Worm (Caenorhabditis elegans): Measurements from ENCODE around the gene ZC250.2.
A peak's percentile ranks its signal among the peaks of the same experiment; 100 is the strongest.

Gene ZC250.2

ce11 chrV:5844349-5844760, 52.2 kb downstream of the ZC250.2 start (continued):
- TF ChIP-seq lin-29 (GFP tag; IDR thresholded peaks at IDR 0.05) (peak; percentile 66; the same call in 1 of the 2 replicates), nhr-237 (tag; optimal IDR thresholded peaks at IDR 0.05) (no peak), lsy-2 (tag; optimal IDR thresholded peaks at IDR 0.05) (peak in 1 of 2 experiments; percentile 63), cey-2 (tag; optimal IDR thresholded peaks at IDR 0.05; ENCODE audit: borderline replicate concordance, insufficient read depth) (peak; percentile 83), mdl-1 (tag; optimal IDR thresholded peaks at IDR 0.05) (peak; percentile 57 to 90), set-16 (GFP tag; IDR thresholded peaks at IDR 0.05) (no peak), nhr-25 (tag; optimal IDR thresholded peaks at IDR 0.05; ENCODE audit: borderline replicate concordance, insufficient read depth) (peak; percentile 51), hlh-11 (tag; optimal IDR thresholded peaks at IDR 0.05) (peak; percentile 94), lir-3 (tag; optimal IDR thresholded peaks at IDR 0.05) (no peak), jun-1 (tag; optimal IDR thresholded peaks at IDR 0.05) (peak; percentile 30), ama-1 (optimal IDR thresholded peaks at IDR 0.05) (peak; percentile 34), aha-1 (tag) (peak; percentile 91), aly-2 (tag; optimal IDR thresholded peaks at IDR 0.05) (no peak), nhr-102 (tag; optimal IDR thresholded peaks at IDR 0.05) (peak; percentile 58), tra-1 (GFP tag; IDR thresholded peaks at IDR 0.05) (0 out of 2 replicates have a peak, but pooled peaks have one; percentile 30), F26F4.8 (GFP tag; conservative IDR thresholded peaks at IDR 0.05) (no peak), nhr-11 (tag; optimal IDR thresholded peaks at IDR 0.05) (peak; percentile 87), rbr-2 (tag; optimal IDR thresholded peaks at IDR 0.05) (no peak), madf-9 (GFP tag; conservative IDR thresholded peaks at IDR 0.05) (0 out of 2 replicates have a peak, but pooled peaks have one; percentile 13), zfp-3 (GFP tag; conservative IDR thresholded peaks at IDR 0.05) (peak; percentile 8; the same call in 1 of the 2 replicates), pha-4 (GFP tag; IDR thresholded peaks at IDR 0.05) (peak; percentile 53; the same call in 1 of the 2 replicates), pha-4 (tag; optimal IDR thresholded peaks at IDR 0.05) (no peak), lin-13 (GFP tag; optimal IDR thresholded peaks at IDR 0.05) (peak; percentile 14), php-3 (GFP tag; IDR thresholded peaks at IDR 0.05) (peak; percentile 18; the same call in 1 of the 2 replicates), F44E2.7 (GFP tag; IDR thresholded peaks at IDR 0.05) (no peak), unc-62 (GFP tag; optimal IDR thresholded peaks at IDR 0.05 in 1 of 2) (peak in 1 of 2 experiments; percentile 99), unc-62 (tag; optimal IDR thresholded peaks at IDR 0.05) (no peak), lim-7 (GFP tag; IDR thresholded peaks at IDR 0.05) (no peak), ceh-44 (GFP tag; IDR thresholded peaks at IDR 0.05) (no peak), hif-1 (tag; optimal IDR thresholded peaks at IDR 0.05) (peak in 1 of 2 experiments; percentile 18), ceh-20 (GFP tag; IDR thresholded peaks at IDR 0.05) (peak; percentile 79; the same call in 1 of the 2 replicates), nhr-77 (tag; optimal IDR thresholded peaks at IDR 0.05) (peak; percentile 50)
